Fruit fly (Drosophila melanogaster) whole organism, prepupa: ENCODE data around the gene Nasp.

Experiments
- Blimp-1 ChIP-seq: fragments of 200-800 bp; sonication (Bioruptor generic); optimal IDR thresholded peaks from 3 replicates; lab custom pipeline; 2017; ENCODE audit warnings: missing biosample characterization, missing genetic modification characterization, mild to moderate bottlenecking, moderate library complexity, missing genetic modification reagents
- CG10669 ChIP-seq: fragments of 200-800 bp; sonication (Bioruptor generic); optimal IDR thresholded peaks from 3 replicates; lab custom pipeline; 2018; ENCODE audit warnings: missing biosample characterization, mild to moderate bottlenecking, missing genetic modification characterization, moderate library complexity
- CG11294 ChIP-seq: fragments of 200-800 bp; sonication (Bioruptor generic); IDR thresholded peaks from 2 replicates; pipeline ENCODE4 v1.3.6; 2022; ENCODE audit warnings: missing biosample characterization, missing genetic modification characterization
- CG15336 ChIP-seq: fragments of 200-800 bp; sonication (Bioruptor generic); IDR thresholded peaks from 2 replicates; pipeline ENCODE4 v1.3.6; 2022; ENCODE audit warnings: missing biosample characterization, missing genetic modification characterization
- CG1621 ChIP-seq: fragments of 200-800 bp; sonication (Bioruptor generic); optimal IDR thresholded peaks from 3 replicates; lab custom pipeline; 2018; ENCODE audit warnings: missing biosample characterization, mild to moderate bottlenecking, missing genetic modification characterization
- CG16779 ChIP-seq: fragments of 200-800 bp; sonication (Bioruptor generic); optimal IDR thresholded peaks from 3 replicates; lab custom pipeline; 2017; ENCODE audit warnings: missing biosample characterization, mild to moderate bottlenecking, missing genetic modification characterization
- CG31627 ChIP-seq: fragments of 200-800 bp; sonication (Bioruptor generic); optimal IDR thresholded peaks from 3 replicates; lab custom pipeline; 2016; ENCODE audit warnings: missing biosample characterization, missing genetic modification characterization
- CG34406 ChIP-seq: fragments of 200-800 bp; sonication (Bioruptor generic); optimal IDR thresholded peaks from 3 replicates; lab custom pipeline; 2016; ENCODE audit warnings: missing biosample characterization, missing genetic modification characterization
- CG6163 ChIP-seq: fragments of 200-800 bp; sonication (Bioruptor generic); IDR thresholded peaks from 3 replicates; pipeline ENCODE4 v1.3.6; 2022; ENCODE audit warnings: missing biosample characterization, missing genetic modification characterization
- CG6792 ChIP-seq: fragments of 200-800 bp; sonication (Bioruptor generic); optimal IDR thresholded peaks from 3 replicates; lab custom pipeline; 2016; ENCODE audit warnings: missing biosample characterization, missing genetic modification characterization
- CG6808 ChIP-seq: fragments of 200-800 bp; sonication (Bioruptor generic); optimal IDR thresholded peaks from 3 replicates; lab custom pipeline; 2017; ENCODE audit warnings: missing biosample characterization, missing genetic modification characterization, mild to moderate bottlenecking, moderate library complexity, missing genetic modification reagents
- CG6854 ChIP-seq: fragments of 200-800 bp; sonication (Bioruptor generic); optimal IDR thresholded peaks from 2 replicates; lab custom pipeline; 2017; ENCODE audit warnings: missing biosample characterization, mild to moderate bottlenecking, missing genetic modification characterization
- CG7368 ChIP-seq: fragments of 200-800 bp; sonication (Bioruptor generic); optimal IDR thresholded peaks from 3 replicates; lab custom pipeline; 2016; ENCODE audit warnings: missing biosample characterization, missing genetic modification characterization
- CG8119 ChIP-seq: fragments of 200-800 bp; sonication (Bioruptor generic); IDR thresholded peaks from 3 replicates; pipeline ENCODE4 v1.3.6; 2022; ENCODE audit warnings: missing biosample characterization, missing genetic modification characterization
- CG8319 ChIP-seq: fragments of 200-800 bp; sonication (Bioruptor generic); optimal IDR thresholded peaks from 3 replicates; lab custom pipeline; 2016; ENCODE audit warnings: missing biosample characterization, missing genetic modification characterization
- CG9139 ChIP-seq: fragments of 200-800 bp; sonication (Bioruptor generic); optimal IDR thresholded peaks from 3 replicates; lab custom pipeline; 2017; ENCODE audit warnings: missing biosample characterization, mild to moderate bottlenecking, missing genetic modification characterization
- Eip75B ChIP-seq: fragments of 200-800 bp; sonication (Bioruptor generic); optimal IDR thresholded peaks from 3 replicates; lab custom pipeline; 2016; ENCODE audit warnings: missing biosample characterization, missing genetic modification characterization
- Eip78C ChIP-seq: fragments of 200-800 bp; sonication (Bioruptor generic); peaks from one replicate; lab custom pipeline; 2016; ENCODE audit warnings: missing biosample characterization, missing genetic modification characterization
- Ets21C ChIP-seq: fragments of 200-800 bp; sonication (Bioruptor generic); optimal IDR thresholded peaks from 3 replicates; lab custom pipeline; 2016; ENCODE audit warnings: missing biosample characterization, missing genetic modification characterization
- Ets96B ChIP-seq: fragments of 200-800 bp; optimal IDR thresholded peaks from 2 replicates; lab custom pipeline; 2019; ENCODE audit warnings: missing biosample characterization, mild to moderate bottlenecking, missing genetic modification characterization, moderate library complexity
- Gug ChIP-seq: fragments of 200-800 bp; sonication (Bioruptor generic); IDR thresholded peaks from 2 replicates; pipeline ENCODE4 v1.3.6; 2022; ENCODE audit warnings: missing biosample characterization, missing genetic modification characterization
- Hr39 ChIP-seq: fragments of 200-800 bp; sonication (Bioruptor generic); optimal IDR thresholded peaks from 2 replicates; lab custom pipeline; 2016; ENCODE audit warnings: missing biosample characterization, missing genetic modification characterization
- Hr4 ChIP-seq: fragments of 200-800 bp; sonication (Bioruptor generic); optimal IDR thresholded peaks from 3 replicates; lab custom pipeline; 2016; ENCODE audit warnings: missing biosample characterization, missing genetic modification characterization
- OdsH ChIP-seq: fragments of 200-800 bp; sonication (Bioruptor generic); optimal IDR thresholded peaks from 3 replicates; lab custom pipeline; 2016; ENCODE audit warnings: missing biosample characterization, missing genetic modification characterization
- Sox14 ChIP-seq: fragments of 200-800 bp; sonication (Bioruptor generic); optimal IDR thresholded peaks from 3 replicates; lab custom pipeline; 2016; ENCODE audit warnings: missing biosample characterization, missing genetic modification characterization
- achi ChIP-seq: fragments of 200-800 bp; sonication (Bioruptor generic); optimal IDR thresholded peaks from 3 replicates; lab custom pipeline; 2016; ENCODE audit warnings: missing biosample characterization, missing genetic modification characterization
- acj6 ChIP-seq: fragments of 200-800 bp; sonication (Bioruptor generic); optimal IDR thresholded peaks from 3 replicates; lab custom pipeline; 2016; ENCODE audit warnings: missing biosample characterization, missing genetic modification characterization
- cyc ChIP-seq: fragments of 200-800 bp; sonication (Bioruptor generic); optimal IDR thresholded peaks from 3 replicates; lab custom pipeline; 2016; ENCODE audit warnings: missing biosample characterization, missing genetic modification characterization
- dsx ChIP-seq: fragments of 200-800 bp; optimal IDR thresholded peaks from 3 replicates; lab custom pipeline; 2019; ENCODE audit warnings: missing biosample characterization, mild to moderate bottlenecking, missing genetic modification characterization, moderate library complexity; ENCODE audit not compliant: poor library complexity, severe bottlenecking
- eg ChIP-seq: fragments of 200-800 bp; sonication (Bioruptor generic); IDR thresholded peaks from 3 replicates; pipeline ENCODE4 v1.3.6; 2022; ENCODE audit warnings: missing biosample characterization, missing genetic modification characterization
- esn ChIP-seq: fragments of 200-800 bp; sonication (Bioruptor generic); optimal IDR thresholded peaks from 2 replicates; lab custom pipeline; 2016; ENCODE audit warnings: missing biosample characterization, mild to moderate bottlenecking, missing genetic modification characterization, moderate library complexity
- fkh ChIP-seq: fragments of 200-800 bp; sonication (Bioruptor generic); optimal IDR thresholded peaks from 3 replicates; lab custom pipeline; 2017; ENCODE audit warnings: missing biosample characterization, mild to moderate bottlenecking, missing genetic modification characterization, moderate library complexity
- pdm3 ChIP-seq: fragments of 200-800 bp; sonication (Bioruptor generic); optimal IDR thresholded peaks from 3 replicates; lab custom pipeline; 2016; ENCODE audit warnings: missing biosample characterization, missing genetic modification characterization
- salr ChIP-seq, 2 experiments: fragments of 200-800 bp; sonication (Bioruptor generic); optimal IDR thresholded peaks; 3 replicates each; lab custom pipeline; 2016 to 2018; ENCODE audit warnings: missing biosample characterization in 2 of 2, missing genetic modification characterization in 2 of 2, mild to moderate bottlenecking in 1 of 2
- spab ChIP-seq: fragments of 200-800 bp; sonication (Bioruptor generic); optimal IDR thresholded peaks from 2 replicates; lab custom pipeline; 2017; ENCODE audit warnings: missing biosample characterization, mild to moderate bottlenecking, missing genetic modification characterization, missing genetic modification reagents
- ss ChIP-seq, 2 experiments: fragments of 200-800 bp; sonication (Bioruptor generic); optimal IDR thresholded peaks; 2 replicates in 1 of 2; 3 replicates in 1 of 2; lab custom pipeline; 2017 to 2018; ENCODE audit warnings: mild to moderate bottlenecking in 2 of 2, missing biosample characterization in 2 of 2, missing genetic modification characterization in 2 of 2, moderate library complexity in 1 of 2
- topi ChIP-seq: fragments of 200-800 bp; sonication (Bioruptor generic); optimal IDR thresholded peaks from 3 replicates; lab custom pipeline; 2016; ENCODE audit warnings: missing biosample characterization, missing genetic modification characterization

Gene Nasp

dm6 chr3R:8715851-8716550 is 31.6 kb upstream of the Nasp start, which contains the start of gene TMEM216 (continued):
- no peak for TF ChIP-seq Gug (GFP tag; lab: Robert Waterston, UW)
- TF ChIP-seq CG15336: no peak
- no peak for TF ChIP-seq CG31627
- peak; percentile 20 for TF ChIP-seq Sox14 (GFP tag; lab: Kevin White, UChicago)
- peak; percentile 69 for TF ChIP-seq Eip78C
- TF ChIP-seq CG8319 (GFP tag; lab: Kevin White, UChicago): no peak
- TF ChIP-seq OdsH: no peak

- TF ChIP-seq CG16779 (no peak), spab (GFP tag; lab: Kevin White, UChicago) (no peak), CG6163 (0 out of 3 replicates have a peak, but pooled peaks have one; percentile 11), Blimp-1 (GFP tag; lab: Kevin White, UChicago) (no peak), acj6 (GFP tag; lab: Kevin White, UChicago) (peak; percentile 10), CG34406 (GFP tag; lab: Kevin White, UChicago) (peak; percentile 15), Eip78C (peak; percentile 43), CG8119 (peak; percentile 44; the same call in 1 of the 3 replicates), CG6792 (no peak), CG15336 (peak; percentile 48; the same call in 1 of the 2 replicates), CG31627 (peak; percentile 50), esn (GFP tag; lab: Kevin White, UChicago) (peak; percentile 49), eg (peak; percentile 54; the same call in 1 of the 3 replicates), Ets21C (no peak), fkh (no peak)
Measured at dm6 chr3R:8716551-8716879, 31.1 kb upstream of the Nasp start.

dm6 chr3R:8718356-8718755 is 29.2 kb upstream of the Nasp start, which contains the start of gene Cks85A:
Gene Cks85A, minus strand, starts transcription at chr3R:8718456.
- TF ChIP-seq CG6163 (0 out of 3 replicates have a peak, but pooled peaks have one; percentile 22), CG7368 (GFP tag; lab: Kevin White, UChicago) (no peak)

dm6 chr3R:8718898-8719297 is 28.7 kb upstream of the Nasp start, which contains the start of gene CG11760:
Gene CG11760, plus strand, starts transcription at chr3R:8719198.
- no peak for TF ChIP-seq CG6808 (GFP tag; lab: Kevin White, UChicago)
- TF ChIP-seq CG9139: no peak
- no peak for TF ChIP-seq CG34406 (GFP tag; lab: Kevin White, UChicago)
- no peak for TF ChIP-seq ss (GFP tag; optimal IDR thresholded peaks at IDR 0.05; lab: Kevin White, UChicago)
- no peak for TF ChIP-seq fkh
- TF ChIP-seq salr (GFP tag; optimal IDR thresholded peaks at IDR 0.05; lab: Kevin White, UChicago): no peak
- TF ChIP-seq CG15336: no peak
- no peak for TF ChIP-seq CG1621 (tag; lab: Kevin White, UChicago)
- TF ChIP-seq Hr4 (GFP tag; lab: Kevin White, UChicago): no peak
- TF ChIP-seq OdsH: no peak

- TF ChIP-seq Ets96B (tag; lab: Kevin White, UChicago): no peak
- TF ChIP-seq Eip75B (GFP tag; lab: Kevin White, UChicago): no peak
- no peak for TF ChIP-seq pdm3
- no peak for TF ChIP-seq eg
- no peak for TF ChIP-seq CG6854 (GFP tag; lab: Kevin White, UChicago)
- no peak for TF ChIP-seq dsx (GFP tag; lab: Kevin White, UChicago)
- TF ChIP-seq topi (GFP tag; lab: Kevin White, UChicago): no peak
- TF ChIP-seq fkh: no peak
- no peak for TF ChIP-seq OdsH
- no peak for TF ChIP-seq achi (GFP tag; lab: Kevin White, UChicago)
- no peak for TF ChIP-seq CG10669 (GFP tag; lab: Kevin White, UChicago)
- no peak for TF ChIP-seq CG15336
- TF ChIP-seq acj6 (GFP tag; lab: Kevin White, UChicago): no peak
- no peak for TF ChIP-seq Hr39 (GFP tag; lab: Kevin White, UChicago)
- no peak for TF ChIP-seq CG6163
- no peak for TF ChIP-seq Eip78C
- no peak for TF ChIP-seq cyc (GFP tag; lab: Kevin White, UChicago)
- no peak for TF ChIP-seq salr (GFP tag; optimal IDR thresholded peaks at IDR 0.05; lab: Kevin White, UChicago)
- TF ChIP-seq CG11294 (GFP tag; lab: Robert Waterston, UW): no peak
- no peak for TF ChIP-seq Hr4 (GFP tag; lab: Kevin White, UChicago)
Measured at dm6 chr3R:8721071-8721470, 26.5 kb upstream of the Nasp start, which contains the start of gene CG8136. Gene CG8136, plus strand, starts transcription at chr3R:8721371.
